Worm (Caenorhabditis elegans): Measurements from ENCODE around the gene mdt-22.

Gene mdt-22

DNA sequence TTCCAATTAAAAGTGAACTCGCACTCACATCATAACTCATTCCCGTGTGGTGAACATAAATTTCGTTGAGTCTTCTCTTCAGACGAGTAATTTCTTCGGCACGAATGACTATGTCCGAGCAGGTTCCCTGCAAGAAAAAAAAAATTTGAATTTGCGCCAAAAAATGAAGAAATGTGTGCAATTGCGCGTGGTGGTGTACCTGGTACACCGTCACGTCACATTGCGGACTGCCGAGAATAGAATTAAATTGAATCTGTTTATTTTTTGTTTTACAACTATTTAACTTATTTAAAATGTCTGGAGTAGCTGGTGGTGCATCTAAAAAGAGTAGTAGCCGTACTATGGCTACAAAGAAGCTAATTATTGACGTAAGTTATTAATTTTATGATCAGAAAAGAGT is at the start of gene mdt-22:
Gene mdt-22 (plus strand): TSS at position 263 of the 400 bp plus-strand sequence.
- TF ChIP-seq unc-62 (GFP tag; optimal IDR thresholded peaks at IDR 0.05) = no peak

DNA sequence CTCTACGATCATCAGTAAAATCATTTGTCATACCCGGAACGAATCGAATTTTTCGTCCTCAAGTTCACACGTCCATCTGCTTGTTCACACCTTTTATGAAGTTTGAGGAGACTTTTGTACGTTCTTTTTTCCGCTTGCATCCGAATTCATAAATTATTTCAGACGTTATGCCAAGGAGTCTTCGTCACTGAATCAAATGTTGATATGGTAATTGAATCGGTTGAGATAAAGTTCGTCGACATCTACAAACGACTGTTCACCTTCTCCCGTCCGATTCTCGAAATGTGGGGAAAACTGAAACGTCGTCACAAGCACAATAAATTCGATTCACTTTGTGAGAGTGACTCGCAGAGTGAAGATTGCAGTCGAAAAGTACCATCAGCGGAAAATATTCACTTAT is 49.0 kb upstream of the mdt-22 start:
- TF ChIP-seq unc-62 (GFP tag; optimal IDR thresholded peaks at IDR 0.05) = no peak

DNA sequence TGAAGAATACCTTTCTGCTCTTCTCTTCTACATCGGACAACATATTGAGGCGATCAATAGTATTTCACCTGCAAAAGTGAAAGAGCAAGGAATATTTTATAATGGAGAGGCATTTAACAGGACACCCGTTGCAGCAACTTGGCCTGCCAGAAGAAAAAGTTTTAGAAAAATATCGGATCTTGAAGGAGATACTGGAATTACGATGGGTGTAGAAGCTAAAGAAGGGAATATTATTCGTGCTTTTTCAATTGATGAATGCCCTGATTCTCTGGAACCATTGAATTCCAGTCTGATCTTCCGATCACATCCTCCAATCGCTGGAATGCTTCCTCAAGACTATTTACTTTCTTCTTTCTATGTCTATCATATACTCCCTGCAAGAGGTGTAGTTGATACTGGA is 39.8 kb upstream of the mdt-22 start:
- no peak for TF ChIP-seq unc-62 (GFP tag; optimal IDR thresholded peaks at IDR 0.05)

ce11 chrII:10270052-10270451 is 31.0 kb upstream of the mdt-22 start, which contains the start of gene F54B3.2:
TSS of gene F54B3.2 (minus strand) at chrII:10270152.
- no peak for TF ChIP-seq unc-62 (GFP tag; optimal IDR thresholded peaks at IDR 0.05)

- no peak for TF ChIP-seq unc-62 (GFP tag; optimal IDR thresholded peaks at IDR 0.05)
Measured at ce11 chrII:10271093-10271492, 29.9 kb upstream of the mdt-22 start, which contains the start of gene F54B3.4. TSS of gene F54B3.4 (minus strand) at chrII:10271193.

DNA sequence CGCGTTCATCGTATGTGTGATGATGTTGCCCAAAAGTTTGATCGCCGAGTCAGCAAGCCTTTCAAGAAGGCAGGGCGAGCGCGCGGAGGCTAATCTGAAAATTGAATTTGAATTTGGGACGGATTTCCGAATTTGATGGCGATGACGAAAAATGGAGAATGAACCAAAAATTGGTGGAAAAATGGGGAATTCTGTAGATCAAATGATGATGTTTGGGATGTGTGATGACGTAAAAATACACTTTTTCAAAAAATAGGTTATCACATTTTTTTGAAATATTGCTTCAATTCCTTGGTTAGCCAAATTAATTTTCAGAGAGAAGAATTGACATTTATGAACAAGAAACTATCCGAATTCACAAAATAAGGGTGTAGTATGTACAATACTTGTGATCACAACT is 21.5 kb upstream of the mdt-22 start, which contains the start of gene ZK971.1:
Gene ZK971.1 (minus strand): TSS at position 101 of the 400 bp plus-strand sequence.
- TF ChIP-seq unc-62 (GFP tag; optimal IDR thresholded peaks at IDR 0.05) = no peak

DNA sequence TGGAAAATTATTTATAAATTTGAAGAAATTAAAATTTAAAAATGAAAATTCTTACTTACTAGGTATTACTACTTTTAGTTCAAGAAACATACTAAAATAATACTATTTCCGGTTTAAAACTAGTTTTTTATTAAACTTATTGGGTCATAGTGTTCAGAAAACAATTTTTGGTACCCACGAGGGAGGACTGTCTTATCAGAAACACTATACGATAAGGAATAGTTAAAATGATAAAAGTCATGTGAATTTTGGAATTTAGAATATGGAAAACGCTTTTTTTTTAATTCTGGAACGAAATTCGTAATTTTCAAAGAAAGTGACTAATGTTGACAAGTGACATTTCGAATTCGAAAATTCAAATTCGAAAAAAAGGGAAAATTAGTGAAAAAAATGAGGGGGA is 19.3 kb upstream of the mdt-22 start:
- no peak for TF ChIP-seq unc-62 (GFP tag; optimal IDR thresholded peaks at IDR 0.05)

- TF ChIP-seq unc-62 (GFP tag; optimal IDR thresholded peaks at IDR 0.05) = no peak
Measured at ce11 chrII:10283145-10283544, 17.9 kb upstream of the mdt-22 start.

DNA sequence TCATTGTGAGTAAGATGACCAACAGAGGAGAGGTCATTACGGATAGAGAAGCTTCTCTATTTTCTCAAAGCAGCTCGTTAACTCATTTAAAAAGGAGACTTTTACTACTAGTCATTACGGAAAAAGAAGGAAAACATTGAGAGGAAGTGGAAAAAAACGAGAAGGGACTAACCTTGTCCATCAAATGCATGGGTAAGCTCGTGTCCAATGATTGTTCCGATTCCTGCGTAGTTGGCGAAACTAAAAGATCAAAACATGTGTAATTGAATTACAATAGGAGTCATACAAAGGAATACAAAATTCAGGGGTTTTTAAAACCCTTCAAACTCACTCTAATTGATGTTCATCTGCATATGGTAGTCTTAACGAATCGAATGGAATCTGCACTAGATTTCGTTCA is 16.0 kb upstream of the mdt-22 start:
- TF ChIP-seq unc-62 (GFP tag; optimal IDR thresholded peaks at IDR 0.05) = no peak

DNA sequence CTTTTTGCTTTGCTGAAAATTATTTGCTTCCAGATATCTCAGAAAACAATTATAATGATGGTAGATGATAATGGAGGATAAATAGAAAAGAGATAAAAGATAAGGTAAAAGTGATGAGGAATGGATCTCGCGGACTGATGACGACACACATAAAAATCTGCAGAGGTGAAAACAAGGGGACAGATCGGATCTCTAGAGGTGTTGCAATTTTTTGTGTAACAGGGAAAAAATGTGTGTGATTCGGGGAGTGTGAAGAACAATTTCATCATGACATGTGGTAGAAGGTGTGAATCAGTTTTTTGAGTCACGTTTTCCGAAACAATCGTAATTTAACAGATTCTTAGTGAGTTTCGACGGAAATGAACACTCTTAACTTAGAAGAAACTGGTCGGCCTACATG is 12.1 kb upstream of the mdt-22 start:
- no peak for TF ChIP-seq unc-62 (GFP tag; optimal IDR thresholded peaks at IDR 0.05)

ce11 chrII:10294262-10294661 is 6.8 kb upstream of the mdt-22 start:
- TF ChIP-seq unc-62 (GFP tag; optimal IDR thresholded peaks at IDR 0.05) = no peak

DNA sequence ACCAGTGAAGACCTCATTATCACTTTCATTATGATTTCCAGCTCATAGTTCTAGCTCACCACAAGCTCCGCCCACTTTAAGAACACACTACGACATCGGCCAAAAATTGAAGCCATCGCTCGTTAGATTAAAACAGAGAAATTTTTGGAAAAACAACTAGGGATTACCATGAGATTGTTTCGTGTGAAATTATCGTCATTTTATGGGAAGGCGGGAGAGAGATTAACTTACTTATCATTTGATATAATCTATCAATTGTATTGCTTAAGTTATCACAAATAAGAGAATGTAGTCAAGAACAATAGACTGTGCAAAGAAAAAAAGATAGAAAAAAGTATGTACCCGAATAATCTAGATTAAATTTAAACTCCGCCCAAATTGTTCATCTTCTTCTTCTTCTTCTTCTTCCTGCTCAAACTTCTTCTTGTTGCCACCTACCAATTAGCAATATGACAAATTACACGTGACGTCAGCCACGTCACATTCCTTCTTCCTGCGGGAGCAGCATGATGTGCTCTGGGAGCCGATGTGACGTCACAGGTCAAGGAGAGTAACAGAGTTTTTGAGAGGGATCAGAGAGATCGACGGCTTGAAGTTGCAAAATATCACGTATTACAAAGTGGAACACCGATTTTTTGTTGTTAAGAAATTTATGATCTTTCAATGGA is 800 bp upstream of the mdt-22 start, which contains the start of gene nep-26:
Gene nep-26 (minus strand): TSS at position 51 of the 668 bp plus-strand sequence.
- no peak for TF ChIP-seq unc-62 (GFP tag; optimal IDR thresholded peaks at IDR 0.05)

ce11 chrII:10302646-10303045 is 1.6 kb downstream of the mdt-22 start, which contains the start of gene clpp-1:
TSS of gene clpp-1 (minus strand) at chrII:10302842.
- no peak for TF ChIP-seq unc-62 (GFP tag; optimal IDR thresholded peaks at IDR 0.05)

ce11 chrII:10303663-10304115 is 2.7 kb downstream of the mdt-22 start, which contains the start of gene vha-9:
TSS of gene vha-9 (minus strand) at chrII:10303713.
- TF ChIP-seq unc-62 (GFP tag; optimal IDR thresholded peaks at IDR 0.05) = no peak

DNA sequence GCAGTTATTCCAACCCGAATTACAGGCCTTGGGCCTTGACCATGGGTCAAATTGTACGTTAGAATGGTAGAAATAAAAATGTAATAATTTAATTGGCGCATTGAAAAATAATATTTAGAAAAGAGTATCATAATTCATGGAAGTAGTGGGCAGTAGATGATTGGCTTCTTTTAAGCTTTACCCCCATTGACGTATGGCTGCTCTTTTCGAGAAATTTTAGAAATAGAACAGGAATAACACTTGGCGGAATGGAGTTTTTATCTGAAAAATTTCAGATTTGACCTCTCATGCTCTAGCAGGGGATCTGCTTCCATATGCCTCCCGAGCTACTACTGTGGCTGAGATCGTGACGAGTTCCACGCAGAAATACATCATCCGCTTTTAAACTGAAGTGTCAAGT is 7.7 kb downstream of the mdt-22 start, which contains the start of gene gcy-4:
Gene gcy-4 (minus strand): TSS at position 101 of the 400 bp plus-strand sequence.
- no peak for TF ChIP-seq unc-62 (GFP tag; optimal IDR thresholded peaks at IDR 0.05)

- TF ChIP-seq unc-62 (GFP tag; optimal IDR thresholded peaks at IDR 0.05) = no peak
Measured at ce11 chrII:10309337-10309736, 8.3 kb downstream of the mdt-22 start, which contains the start of gene ZK970.8. TSS of gene ZK970.8 (plus strand) at chrII:10309637.

DNA sequence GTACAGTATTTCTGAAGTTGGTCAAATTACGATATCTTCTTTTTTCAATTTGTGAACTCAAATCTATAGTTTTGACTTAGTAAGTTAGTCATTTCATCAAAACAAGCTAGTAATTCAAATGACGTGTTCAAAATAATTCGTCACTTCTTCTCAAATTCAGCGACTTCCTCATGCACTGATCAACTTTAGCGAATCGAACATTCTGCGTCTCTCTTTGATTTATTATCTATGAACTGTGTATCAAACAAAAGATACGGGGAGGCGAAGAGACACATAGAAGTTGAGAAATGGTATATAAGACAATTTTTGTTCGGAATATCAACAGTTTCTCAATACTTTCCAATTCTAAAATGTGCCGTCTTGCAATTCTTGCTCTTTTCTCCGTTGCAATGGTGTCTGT is 11.0 kb downstream of the mdt-22 start, which contains the start of gene srlf-34:
Gene srlf-34 (plus strand): TSS at position 321 of the 400 bp plus-strand sequence.
- no peak for TF ChIP-seq unc-62 (GFP tag; optimal IDR thresholded peaks at IDR 0.05)

Data from whole organism, dauer.